Worm (Caenorhabditis elegans): Measurements from ENCODE around the gene his-41.

Gene his-41

ce11 chrV:9582594-9583322, 37.4 kb downstream of the his-41 start, which contains the start of gene rtfo-1 (continued):
- TF ChIP-seq C08G9.2 (tag; optimal IDR thresholded peaks at IDR 0.05), result no peak
- TF ChIP-seq fkh-10 (GFP tag; optimal IDR thresholded peaks at IDR 0.05), result no peak
- no peak for TF ChIP-seq K02D7.2 (tag; optimal IDR thresholded peaks at IDR 0.05)
- TF ChIP-seq nfya-1 (tag; optimal IDR thresholded peaks at IDR 0.05), result peak; percentile 72
- peak; percentile 60 for TF ChIP-seq sox-4 (tag; optimal IDR thresholded peaks at IDR 0.05)
- TF ChIP-seq sdc-2 (tag; optimal IDR thresholded peaks at IDR 0.05), result no peak
- peak; percentile 24 for TF ChIP-seq ceh-34 (tag; optimal IDR thresholded peaks at IDR 0.05)
- TF ChIP-seq hlh-13 (GFP tag; optimal IDR thresholded peaks at IDR 0.05), result no peak
- TF ChIP-seq Y22D7AL.16 (tag; optimal IDR thresholded peaks at IDR 0.05), result no peak
- no peak for TF ChIP-seq rnt-1 (tag; optimal IDR thresholded peaks at IDR 0.05)
- no peak for TF ChIP-seq ceh-9 (tag; optimal IDR thresholded peaks at IDR 0.05)
- TF ChIP-seq pha-4 (tag; optimal IDR thresholded peaks at IDR 0.05), result no peak
- peak; percentile 43 for TF ChIP-seq C38D4.7 (GFP tag; optimal IDR thresholded peaks at IDR 0.05)
- peak; percentile 13 for TF ChIP-seq fkh-6 (tag; optimal IDR thresholded peaks at IDR 0.05)
- peak; percentile 38 for TF ChIP-seq fax-1 (tag; optimal IDR thresholded peaks at IDR 0.05)
- peak; percentile 30 for TF ChIP-seq madf-2 (tag; optimal IDR thresholded peaks at IDR 0.05)
- TF ChIP-seq ama-1 (optimal IDR thresholded peaks at IDR 0.05), result no peak
- TF ChIP-seq ttx-3 (tag; optimal IDR thresholded peaks at IDR 0.05), result peak; percentile 46
- no peak for TF ChIP-seq mec-3 (tag; optimal IDR thresholded peaks at IDR 0.05; ENCODE audit: borderline replicate concordance)
- TF ChIP-seq ahr-1 (tag; optimal IDR thresholded peaks at IDR 0.05), result peak; percentile 28
- no peak for TF ChIP-seq unc-3 (GFP tag; conservative IDR thresholded peaks at IDR 0.05)
- no peak for TF ChIP-seq unc-3 (tag; optimal IDR thresholded peaks at IDR 0.05)
- peak; percentile 14 for TF ChIP-seq syd-9 (tag; optimal IDR thresholded peaks at IDR 0.05)
- TF ChIP-seq npax-4 (tag; optimal IDR thresholded peaks at IDR 0.05), result no peak
- TF ChIP-seq nhr-11 (tag; optimal IDR thresholded peaks at IDR 0.05), result no peak

- no peak for TF ChIP-seq pag-3 (tag; optimal IDR thresholded peaks at IDR 0.05; ENCODE audit: borderline replicate concordance)
- TF ChIP-seq ceh-2 (tag; optimal IDR thresholded peaks at IDR 0.05), result no peak
- TF ChIP-seq ahr-1 (tag; optimal IDR thresholded peaks at IDR 0.05), result no peak
- TF ChIP-seq ets-4 (tag; optimal IDR thresholded peaks at IDR 0.05), result no peak
- TF ChIP-seq ceh-18 (tag; optimal IDR thresholded peaks at IDR 0.05), result no peak
- no peak for TF ChIP-seq hlh-15 (tag; optimal IDR thresholded peaks at IDR 0.05)
- no peak for TF ChIP-seq ceh-45 (GFP tag; IDR thresholded peaks at IDR 0.05)
- no peak for TF ChIP-seq unc-86 (tag; optimal IDR thresholded peaks at IDR 0.05)
- no peak for TF ChIP-seq tbx-2 (tag; optimal IDR thresholded peaks at IDR 0.05)
- no peak for TF ChIP-seq zip-5 (tag; optimal IDR thresholded peaks at IDR 0.05)
- TF ChIP-seq lim-6 (tag; optimal IDR thresholded peaks at IDR 0.05), result no peak
- TF ChIP-seq fkh-10 (GFP tag; optimal IDR thresholded peaks at IDR 0.05), result no peak
- TF ChIP-seq lin-11 (tag; optimal IDR thresholded peaks at IDR 0.05), result no peak
- TF ChIP-seq elt-2 (tag; optimal IDR thresholded peaks at IDR 0.05), result no peak
- TF ChIP-seq pqm-1 (tag; optimal IDR thresholded peaks at IDR 0.05), result no peak
- no peak for TF ChIP-seq ceh-31 (tag; optimal IDR thresholded peaks at IDR 0.05)
Observed at ce11 chrV:9583323-9583644, 37.9 kb downstream of the his-41 start, which contains the start of gene K09G1.1. Gene K09G1.1 (plus strand): TSS chrV:9583545.

ce11 chrV:9584263-9584662, 38.9 kb downstream of the his-41 start:
- TF ChIP-seq fkh-6 (tag; optimal IDR thresholded peaks at IDR 0.05) (no peak), tbx-2 (tag; optimal IDR thresholded peaks at IDR 0.05) (no peak), fax-1 (tag; optimal IDR thresholded peaks at IDR 0.05) (no peak), odd-2 (tag; optimal IDR thresholded peaks at IDR 0.05) (no peak), eyg-1 (tag; optimal IDR thresholded peaks at IDR 0.05) (no peak), pag-3 (tag; optimal IDR thresholded peaks at IDR 0.05; ENCODE audit: borderline replicate concordance) (no peak), lim-6 (tag; optimal IDR thresholded peaks at IDR 0.05) (no peak)

All from whole organism, late embryonic.